Worm (Caenorhabditis elegans) whole organism, L3 larva: ENCODE data around the gene lurp-2.
A peak's percentile ranks its signal among the peaks of the same experiment; 100 is the strongest.

ENCODE experiments used
- R02D3.7 ChIP-seq: fragments of 150-350 bp; optimal IDR thresholded peaks from 2 replicates; lab custom pipeline; 2014; ENCODE audit warnings: missing biosample characterization, missing genetic modification characterization
- ZK546.5 ChIP-seq: sonication (generic microtip); optimal IDR thresholded peaks from 2 replicates; lab custom pipeline; 2017; ENCODE audit warnings: missing biosample characterization, missing genetic modification characterization
- aly-2 ChIP-seq: fragments of 150-350 bp; optimal IDR thresholded peaks from 2 replicates; lab custom pipeline; 2014; ENCODE audit warnings: missing biosample characterization, missing genetic modification characterization
- ama-1 ChIP-seq: fragments of 150-350 bp; optimal IDR thresholded peaks from 2 replicates; lab custom pipeline; 2018
- ceh-16 ChIP-seq: sonication (generic microtip); optimal IDR thresholded peaks from 2 replicates; lab custom pipeline; 2017; ENCODE audit warnings: missing biosample characterization, missing genetic modification characterization
- ceh-28 ChIP-seq: fragments of 150-350 bp; optimal IDR thresholded peaks from 2 replicates; lab custom pipeline; 2014; ENCODE audit warnings: missing biosample characterization, missing genetic modification reagents, missing genetic modification characterization
- ceh-9 ChIP-seq: sonication (generic microtip); optimal IDR thresholded peaks from 2 replicates; lab custom pipeline; 2018; ENCODE audit warnings: missing biosample characterization, missing genetic modification characterization
- daf-12 ChIP-seq: fragments of 150-350 bp; optimal IDR thresholded peaks from 2 replicates; lab custom pipeline; 2014; ENCODE audit warnings: missing biosample characterization, missing genetic modification reagents, missing genetic modification characterization
- egl-27 ChIP-seq: sonication (generic microtip); optimal IDR thresholded peaks from 4 replicates; lab custom pipeline; 2017; ENCODE audit warnings: missing biosample characterization, missing genetic modification reagents, missing genetic modification characterization
- elt-2 ChIP-seq: sonication (generic microtip); optimal IDR thresholded peaks from 2 replicates; lab custom pipeline; 2016; ENCODE audit warnings: missing genetic modification reagents, mild to moderate bottlenecking, missing genetic modification characterization, missing compliant biosample characterization
- elt-3 ChIP-seq, 3 experiments: fragments of 150-350 bp in 1 of 3; sonication (generic microtip) in 2 of 3; optimal IDR thresholded peaks; 2 replicates in 2 of 3; 4 replicates in 1 of 3; lab custom pipeline; 2014 to 2017; ENCODE audit warnings: missing biosample characterization in 3 of 3, missing genetic modification characterization in 3 of 3
- fos-1 ChIP-seq: fragments of 150-350 bp; optimal IDR thresholded peaks from 2 replicates; lab custom pipeline; 2014; ENCODE audit warnings: missing biosample characterization, missing genetic modification characterization
- hmg-11 ChIP-seq: sonication (generic microtip); optimal IDR thresholded peaks from 2 replicates; lab custom pipeline; 2016; ENCODE audit warnings: missing genetic modification characterization, missing compliant biosample characterization
- jun-1 ChIP-seq: fragments of 150-350 bp; optimal IDR thresholded peaks from 2 replicates; lab custom pipeline; 2014; ENCODE audit warnings: missing biosample characterization, missing genetic modification reagents, missing genetic modification characterization
- lin-15B ChIP-seq: fragments of 150-350 bp; optimal IDR thresholded peaks from 2 replicates; lab custom pipeline; 2014; ENCODE audit warnings: missing biosample characterization, missing genetic modification characterization
- lin-39 ChIP-seq: fragments of 150-350 bp; optimal IDR thresholded peaks from 2 replicates; lab custom pipeline; 2018; ENCODE audit warnings: missing biosample characterization, missing genetic modification reagents, missing genetic modification characterization
- lsy-12 ChIP-seq: sonication (generic microtip); optimal IDR thresholded peaks from 2 replicates; lab custom pipeline; 2016; ENCODE audit warnings: mild to moderate bottlenecking, missing genetic modification characterization, missing compliant biosample characterization
- mdl-1 ChIP-seq: fragments of 150-350 bp; optimal IDR thresholded peaks from 2 replicates; lab custom pipeline; 2014; ENCODE audit warnings: missing biosample characterization, missing genetic modification characterization
- mml-1 ChIP-seq: fragments of 150-350 bp; sonication (generic microtip); optimal IDR thresholded peaks from 3 replicates; lab custom pipeline; 2014; ENCODE audit warnings: missing biosample characterization, missing genetic modification characterization
- nfya-1 ChIP-seq: sonication (generic microtip); optimal IDR thresholded peaks from 2 replicates; lab custom pipeline; 2017; ENCODE audit warnings: missing genetic modification characterization, mild to moderate bottlenecking, missing compliant biosample characterization, antibody characterized with exemption, moderate library complexity; ENCODE audit not compliant: insufficient read depth
- nhr-11 ChIP-seq: fragments of 150-350 bp; optimal IDR thresholded peaks from 2 replicates; lab custom pipeline; 2014; ENCODE audit warnings: missing biosample characterization, missing genetic modification characterization
- nhr-12 ChIP-seq: fragments of 150-350 bp; optimal IDR thresholded peaks from 2 replicates; lab custom pipeline; 2014; ENCODE audit warnings: missing biosample characterization, missing genetic modification characterization
- nhr-23 ChIP-seq: fragments of 150-350 bp; optimal IDR thresholded peaks from 2 replicates; lab custom pipeline; 2014; ENCODE audit warnings: missing biosample characterization, missing genetic modification reagents, missing genetic modification characterization
- nhr-237 ChIP-seq: fragments of 150-350 bp; optimal IDR thresholded peaks from 2 replicates; lab custom pipeline; 2014; ENCODE audit warnings: missing biosample characterization, missing genetic modification characterization
- nhr-25 ChIP-seq: sonication (generic microtip); optimal IDR thresholded peaks from 2 replicates; lab custom pipeline; 2017; ENCODE audit warnings: missing biosample characterization, missing genetic modification characterization
- nhr-28 ChIP-seq: fragments of 150-350 bp; optimal IDR thresholded peaks from 2 replicates; lab custom pipeline; 2014; ENCODE audit warnings: missing biosample characterization, missing genetic modification characterization
- nhr-43 ChIP-seq: sonication (generic microtip); optimal IDR thresholded peaks from 2 replicates; lab custom pipeline; 2016; ENCODE audit warnings: mild to moderate bottlenecking, missing genetic modification characterization, missing compliant biosample characterization; ENCODE audit not compliant: poor library complexity, severe bottlenecking
- nhr-67 ChIP-seq: fragments of 150-350 bp; optimal IDR thresholded peaks from 2 replicates; lab custom pipeline; 2014; ENCODE audit warnings: missing biosample characterization, missing genetic modification characterization
- nhr-76 ChIP-seq: fragments of 150-350 bp; sonication (generic microtip); optimal IDR thresholded peaks from 5 replicates; lab custom pipeline; 2014; ENCODE audit warnings: missing biosample characterization, missing genetic modification characterization
- nhr-77 ChIP-seq: fragments of 150-350 bp; optimal IDR thresholded peaks from 2 replicates; lab custom pipeline; 2014; ENCODE audit warnings: missing biosample characterization, missing genetic modification characterization
- pqm-1 ChIP-seq: fragments of 150-350 bp; optimal IDR thresholded peaks from 2 replicates; lab custom pipeline; 2017; ENCODE audit warnings: missing biosample characterization, missing genetic modification characterization, inconsistent platforms
- skn-1 ChIP-seq: fragments of 150-350 bp; optimal IDR thresholded peaks from 2 replicates; lab custom pipeline; 2014; ENCODE audit warnings: missing biosample characterization, missing genetic modification characterization
- snpc-4 ChIP-seq: fragments of 150-350 bp; optimal IDR thresholded peaks from 2 replicates; lab custom pipeline; 2014; ENCODE audit warnings: missing biosample characterization, missing genetic modification characterization
- tbx-2 ChIP-seq: sonication (generic microtip); optimal IDR thresholded peaks from 2 replicates; lab custom pipeline; 2016; ENCODE audit warnings: mild to moderate bottlenecking, missing genetic modification characterization, missing compliant biosample characterization
- unc-39 ChIP-seq: sonication (generic microtip); optimal IDR thresholded peaks from 4 replicates; lab custom pipeline; 2017; ENCODE audit warnings: missing biosample characterization, missing genetic modification characterization
- zag-1 ChIP-seq: fragments of 150-350 bp; optimal IDR thresholded peaks from 2 replicates; lab custom pipeline; 2014; ENCODE audit warnings: missing biosample characterization, missing genetic modification characterization
- ztf-4 ChIP-seq: fragments of 150-350 bp; optimal IDR thresholded peaks from 2 replicates; lab custom pipeline; 2014; ENCODE audit warnings: missing biosample characterization, missing genetic modification characterization

lurp-2 gene

DNA sequence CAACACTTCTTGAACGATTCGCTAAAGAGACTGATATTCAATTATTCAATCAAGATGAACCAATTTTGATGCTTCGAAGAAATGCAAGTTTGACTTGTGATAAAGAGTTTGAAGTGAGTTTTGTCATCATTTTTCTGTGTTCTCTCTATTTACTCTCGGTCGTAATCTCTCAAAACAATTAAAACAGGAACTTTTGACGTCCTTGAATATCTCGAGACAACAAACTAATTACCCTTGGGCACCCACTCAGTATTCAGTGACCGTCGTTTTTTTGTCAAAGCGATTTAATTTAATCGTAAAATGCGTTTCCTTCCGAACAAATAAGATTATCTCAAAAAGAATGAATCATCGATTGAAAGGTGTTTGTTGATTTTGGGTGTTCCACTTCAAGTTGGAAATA, 10.7 kb downstream of the lurp-2 start:
- TF ChIP-seq skn-1 (tag; lab: Kevin White, UChicago): peak; percentile 49
- peak; percentile 9 for TF ChIP-seq elt-2 (tag; lab: Kevin White, UChicago)
- TF ChIP-seq nhr-43 (tag; lab: Kevin White, UChicago): no peak
- TF ChIP-seq nhr-25 (tag; lab: Kevin White, UChicago): peak; percentile 34
- no peak for TF ChIP-seq ama-1
- TF ChIP-seq mml-1 (tag; lab: Kevin White, UChicago): no peak
- TF ChIP-seq unc-39 (tag; lab: Kevin White, UChicago): no peak
- no peak for TF ChIP-seq daf-12 (tag; lab: Kevin White, UChicago)

DNA sequence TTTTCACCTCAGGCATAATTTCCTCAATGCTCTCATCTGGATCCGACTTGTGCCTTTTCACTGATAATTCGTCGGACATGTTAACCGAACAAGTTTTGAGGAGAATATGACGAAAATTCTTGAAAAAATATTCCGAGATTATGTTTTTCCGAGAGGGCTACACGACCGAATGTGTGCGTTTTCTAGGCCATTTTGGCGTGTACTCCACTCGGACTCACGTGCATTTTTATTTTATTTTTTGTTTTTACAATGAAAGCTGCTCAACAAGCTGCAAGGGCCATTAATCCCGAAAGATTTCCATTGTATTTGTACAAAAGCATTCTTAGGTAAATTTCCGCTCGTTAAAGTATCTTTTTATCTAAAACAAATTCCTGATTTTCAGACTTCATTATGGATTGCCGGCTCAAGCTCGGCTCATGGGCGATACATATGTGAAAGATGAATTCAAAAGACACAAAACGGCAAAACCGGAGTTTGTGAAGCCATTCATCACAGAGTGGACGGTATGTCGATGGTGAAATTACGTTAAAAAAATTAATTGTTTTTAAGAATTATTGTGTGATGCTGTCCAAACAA, 14.8 kb downstream of the lurp-2 start, which contains the start of the genes F25H9.6 and F25H9.7:
F25H9.6 (minus strand) TSS at position 172 of the 576 bp plus-strand sequence.
F25H9.7 (plus strand) TSS at position 187 of the 576 bp plus-strand sequence.
- TF ChIP-seq nhr-77 (tag; lab: Kevin White, UChicago): peak; percentile 27
- TF ChIP-seq hmg-11 (tag; lab: Kevin White, UChicago): peak; percentile 83
- TF ChIP-seq snpc-4: peak; percentile 72
- peak; percentile 54 for TF ChIP-seq jun-1 (tag; lab: Kevin White, UChicago)
- TF ChIP-seq lsy-12 (tag; lab: Kevin White, UChicago): peak; percentile 87
- TF ChIP-seq nhr-23 (tag; lab: Kevin White, UChicago): peak; percentile 56
- no peak for TF ChIP-seq ZK546.5 (tag; lab: Kevin White, UChicago)
- TF ChIP-seq nhr-11 (tag; lab: Kevin White, UChicago): no peak
- TF ChIP-seq R02D3.7: peak; percentile 52
- peak; percentile 48 for TF ChIP-seq nhr-25 (tag; lab: Kevin White, UChicago)
- no peak for TF ChIP-seq zag-1 (tag; lab: Kevin White, UChicago)
- peak; percentile 95 for TF ChIP-seq nhr-43 (tag; lab: Kevin White, UChicago)
- TF ChIP-seq egl-27 (tag; lab: Kevin White, UChicago): peak; percentile 18
- TF ChIP-seq tbx-2 (tag; lab: Kevin White, UChicago): peak; percentile 39
- no peak for TF ChIP-seq nhr-237 (tag; lab: Kevin White, UChicago)
- no peak for TF ChIP-seq nhr-67
- peak; percentile 9 for TF ChIP-seq ceh-28
- peak; percentile 78 for TF ChIP-seq mdl-1 (tag; lab: Kevin White, UChicago)
- TF ChIP-seq elt-3 (tag; optimal IDR thresholded peaks at IDR 0.05; lab: Kevin White, UChicago): no peak
- peak; percentile 47 for TF ChIP-seq elt-2 (tag; lab: Kevin White, UChicago)
- TF ChIP-seq nfya-1 (tag; lab: Kevin White, UChicago): peak; percentile 77
- peak; percentile 76 for TF ChIP-seq lin-15B (tag; lab: Kevin White, UChicago)
- TF ChIP-seq skn-1 (tag; lab: Kevin White, UChicago): peak; percentile 48
- peak; percentile 60 for TF ChIP-seq pqm-1 (tag; lab: Kevin White, UChicago)
- peak; percentile 49 for TF ChIP-seq lin-39 (tag; lab: Kevin White, UChicago)
- no peak for TF ChIP-seq ztf-4 (tag; lab: Kevin White, UChicago)

DNA sequence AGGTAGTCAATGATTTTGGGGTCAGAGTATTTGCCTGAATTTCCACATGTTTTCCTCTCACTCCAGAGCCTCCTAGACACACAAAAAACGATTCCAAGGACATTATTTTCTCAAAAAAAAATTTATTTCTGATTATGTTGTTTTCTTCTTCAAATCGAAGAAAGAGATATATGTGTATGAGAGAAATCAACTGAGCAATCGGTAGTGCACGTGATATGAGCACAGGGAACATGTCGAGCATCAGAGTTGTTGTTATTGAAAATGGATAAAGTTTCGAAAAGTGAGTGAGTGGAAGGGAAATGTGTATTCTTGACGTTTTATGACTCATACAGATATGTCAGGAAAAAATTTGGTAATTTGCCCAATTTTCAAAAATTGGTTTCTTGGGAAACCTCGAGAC, 18.6 kb downstream of the lurp-2 start:
- TF ChIP-seq ceh-9 (tag; lab: Kevin White, UChicago) (no peak), nfya-1 (tag; lab: Kevin White, UChicago) (peak; percentile 8), ceh-16 (no peak), nhr-43 (tag; lab: Kevin White, UChicago) (no peak)

ce11 chrV:13473467-13473866, 20.0 kb downstream of the lurp-2 start, which contains the start of gene T10G3.1:
T10G3.1 (minus strand) TSS chrV:13473679.
- TF ChIP-seq fos-1 (tag; lab: Kevin White, UChicago): no peak
- TF ChIP-seq lin-15B (tag; lab: Kevin White, UChicago): no peak
- TF ChIP-seq R02D3.7: no peak

- TF ChIP-seq nhr-25 (tag; lab: Kevin White, UChicago) (no peak), lsy-12 (tag; lab: Kevin White, UChicago) (no peak), unc-39 (tag; lab: Kevin White, UChicago) (no peak), nhr-12 (tag; lab: Kevin White, UChicago) (no peak), aly-2 (tag; lab: Kevin White, UChicago) (no peak), mdl-1 (tag; lab: Kevin White, UChicago) (no peak), fos-1 (tag; lab: Kevin White, UChicago) (no peak), nhr-28 (tag; lab: Kevin White, UChicago) (no peak), ztf-4 (tag; lab: Kevin White, UChicago) (no peak), hmg-11 (tag; lab: Kevin White, UChicago) (no peak), nhr-76 (no peak), lin-39 (tag; lab: Kevin White, UChicago) (no peak)
Measured at ce11 chrV:13476350-13476749, 22.9 kb downstream of the lurp-2 start, which contains the start of gene T10G3.8. T10G3.8 (minus strand) TSS chrV:13476450.
